Fruit fly (Drosophila melanogaster): ENCODE data around the gene Ubx.

Ubx gene

dm6 chr3R:16615009-16615408 lies 119.2 kb downstream of the Ubx start, which contains the start of gene CG17562:
Gene CG17562, plus strand, starts transcription at chr3R:16615309.
- TF ChIP-seq phol (tag; optimal IDR thresholded peaks at IDR 0.05) (no peak), CG1233 (GFP tag; optimal IDR thresholded peaks at IDR 0.05) (no peak), crp (GFP tag; optimal IDR thresholded peaks at IDR 0.05) (no peak), CG8765 (GFP tag; IDR thresholded peaks at IDR 0.05) (no peak)

dm6 chr3R:16614241-16614640 lies 120.0 kb downstream of the Ubx start, which contains the start of gene CG10340:
Gene CG10340, minus strand, starts transcription at chr3R:16614391.
- peak; percentile 72; the same call in 2 of the 3 replicates for TF ChIP-seq vnd (GFP tag; IDR thresholded peaks at IDR 0.05; ENCODE audit: partially characterized antibody)
- no peak for TF ChIP-seq h (optimal IDR thresholded peaks at IDR 0.05)
- TF ChIP-seq Sry-δ (GFP tag; optimal IDR thresholded peaks at IDR 0.05) = peak; percentile 81
- peak; percentile 85 for TF ChIP-seq unc-4 (GFP tag; IDR thresholded peaks at IDR 0.05; ENCODE audit: partially characterized antibody)
- TF ChIP-seq trem (tag; optimal IDR thresholded peaks at IDR 0.05) = peak; percentile 47
- peak; percentile 79 for TF ChIP-seq HLH4C (GFP tag; IDR thresholded peaks at IDR 0.05; ENCODE audit: partially characterized antibody)
- peak; percentile 74 for TF ChIP-seq Doc3 (GFP tag; IDR thresholded peaks at IDR 0.05; ENCODE audit: partially characterized antibody)
- peak; percentile 3 for TF ChIP-seq CG18764 (GFP tag; optimal IDR thresholded peaks at IDR 0.05)
- peak; percentile 81 for TF ChIP-seq MESR4 (GFP tag; optimal IDR thresholded peaks at IDR 0.05)
- peak; percentile 25; the same call in 1 of the 4 replicates for TF ChIP-seq Gug (GFP tag; IDR thresholded peaks at IDR 0.05)
- TF ChIP-seq CG14050 (GFP tag; IDR thresholded peaks at IDR 0.05) = 0 out of 3 replicates have a peak, but pooled peaks have one; percentile 21
- peak; percentile 34 for TF ChIP-seq CoRest (tag; optimal IDR thresholded peaks at IDR 0.05)
- no peak for TF ChIP-seq Fer3 (tag; optimal IDR thresholded peaks at IDR 0.05)
- TF ChIP-seq ci (GFP tag; IDR thresholded peaks at IDR 0.05) = 0 out of 3 replicates have a peak, but pooled peaks have one; percentile 14
- TF ChIP-seq knrl (GFP tag; IDR thresholded peaks at IDR 0.05; ENCODE audit: partially characterized antibody) = peak; percentile 85
- TF ChIP-seq CG3847 (GFP tag; IDR thresholded peaks at IDR 0.05) = no peak
- TF ChIP-seq cad (GFP tag; optimal IDR thresholded peaks at IDR 0.05) = no peak
- peak; percentile 89 for TF ChIP-seq Dref (GFP tag; IDR thresholded peaks at IDR 0.05)
- no peak for TF ChIP-seq D19B (GFP tag; optimal IDR thresholded peaks at IDR 0.05)
- peak; percentile 64 for TF ChIP-seq vvl (GFP tag; IDR thresholded peaks at IDR 0.05)
- peak; percentile 63 for TF ChIP-seq YL-1 (GFP tag; optimal IDR thresholded peaks at IDR 0.05)
- peak; percentile 64 for TF ChIP-seq row (GFP tag; IDR thresholded peaks at IDR 0.05)
- peak; percentile 88 for TF ChIP-seq Elba2 (GFP tag; optimal IDR thresholded peaks at IDR 0.05)
- TF ChIP-seq slp2 (GFP tag; optimal IDR thresholded peaks at IDR 0.05) = no peak
- peak; percentile 41 for TF ChIP-seq dm (GFP tag; optimal IDR thresholded peaks at IDR 0.05)
- TF ChIP-seq CG3407 (GFP tag; optimal IDR thresholded peaks at IDR 0.05) = no peak
- peak; percentile 67 for TF ChIP-seq stwl (tag; optimal IDR thresholded peaks at IDR 0.05)
- TF ChIP-seq CG4328 (GFP tag; optimal IDR thresholded peaks at IDR 0.05) = no peak
- no peak for TF ChIP-seq schlank (tag; optimal IDR thresholded peaks at IDR 0.05)
- TF ChIP-seq Pdp1 (GFP tag; optimal IDR thresholded peaks at IDR 0.05) = peak in 1 of 2 experiments; percentile 99
- peak; percentile 79 for TF ChIP-seq hbn (GFP tag; IDR thresholded peaks at IDR 0.05; ENCODE audit: partially characterized antibody)
- TF ChIP-seq Max (GFP tag; optimal IDR thresholded peaks at IDR 0.05) = peak; percentile 44
- peak; percentile 12; the same call in 1 of the 2 replicates for TF ChIP-seq CG10366 (GFP tag; IDR thresholded peaks at IDR 0.05)
- TF ChIP-seq phol (tag; optimal IDR thresholded peaks at IDR 0.05) = peak; percentile 15
- TF ChIP-seq CG13287 (GFP tag; IDR thresholded peaks at IDR 0.05; ENCODE audit: partially characterized antibody) = peak; percentile 87
- peak; percentile 87 for TF ChIP-seq E2f2 (GFP tag; IDR thresholded peaks at IDR 0.05)
- peak; percentile 17 for TF ChIP-seq CG10267 (tag; optimal IDR thresholded peaks at IDR 0.05)
- TF ChIP-seq sna (GFP tag; IDR thresholded peaks at IDR 0.05; ENCODE audit: partially characterized antibody) = peak; percentile 83
- TF ChIP-seq MTF-1 (GFP tag; optimal IDR thresholded peaks at IDR 0.05; ENCODE audit: borderline replicate concordance) = no peak
- TF ChIP-seq wdn (GFP tag; IDR thresholded peaks at IDR 0.05) = no peak
- no peak for TF ChIP-seq hkb (optimal IDR thresholded peaks at IDR 0.05)
- no peak for TF ChIP-seq hkb (GFP tag; IDR thresholded peaks at IDR 0.05)
- TF ChIP-seq HmgZ (tag; optimal IDR thresholded peaks at IDR 0.05) = peak; percentile 6
- TF ChIP-seq CG10565 (GFP tag; optimal IDR thresholded peaks at IDR 0.05) = no peak
- TF ChIP-seq MBD-R2 (GFP tag; IDR thresholded peaks at IDR 0.05) = peak; percentile 92

Measured in whole organism, embryonic.